Fruit fly (Drosophila melanogaster): Measurements from ENCODE around the gene raskol.

Gene raskol

dm6 chrX:17677953-17678668 is 31.8 kb upstream of the raskol start (continued):
- TF ChIP-seq ash1 (GFP tag; optimal IDR thresholded peaks at IDR 0.05), result no peak
- TF ChIP-seq Blimp-1 (GFP tag; optimal IDR thresholded peaks at IDR 0.05), result peak; percentile 19
- no peak for TF ChIP-seq peb (GFP tag; IDR thresholded peaks at IDR 0.05)
- TF ChIP-seq CHES-1-like (GFP tag; optimal IDR thresholded peaks at IDR 0.05), result no peak
- no peak for TF ChIP-seq CG8478 (optimal IDR thresholded peaks at IDR 0.05)
- TF ChIP-seq CG18262 (tag; optimal IDR thresholded peaks at IDR 0.05), result peak; percentile 22
- TF ChIP-seq ci (GFP tag; IDR thresholded peaks at IDR 0.05), result 0 out of 3 replicates have a peak, but pooled peaks have one; percentile 27
- no peak for TF ChIP-seq pnt (GFP tag; optimal IDR thresholded peaks at IDR 0.05)
- no peak for TF ChIP-seq CG10267 (tag; optimal IDR thresholded peaks at IDR 0.05)
- TF ChIP-seq Bgb (GFP tag; IDR thresholded peaks at IDR 0.05; ENCODE audit: partially characterized antibody), result no peak
- no peak for TF ChIP-seq Dp (GFP tag; optimal IDR thresholded peaks at IDR 0.05)
- TF ChIP-seq CG2202 (tag; optimal IDR thresholded peaks at IDR 0.05), result no peak
- TF ChIP-seq lilli (GFP tag; optimal IDR thresholded peaks at IDR 0.05), result no peak
- peak; percentile 2 for TF ChIP-seq CG10979 (tag; optimal IDR thresholded peaks at IDR 0.05)
- TF ChIP-seq CG3847 (GFP tag; IDR thresholded peaks at IDR 0.05), result no peak
- no peak for TF ChIP-seq lbe (GFP tag; optimal IDR thresholded peaks at IDR 0.05)
- no peak for TF ChIP-seq so (GFP tag; IDR thresholded peaks at IDR 0.05)
- TF ChIP-seq vnd (GFP tag; IDR thresholded peaks at IDR 0.05; ENCODE audit: partially characterized antibody), result no peak
- no peak for TF ChIP-seq D19A (tag; optimal IDR thresholded peaks at IDR 0.05)
- peak; percentile 1 for TF ChIP-seq Asciz (GFP tag; optimal IDR thresholded peaks at IDR 0.05)
- no peak for TF ChIP-seq Hr3 (GFP tag; optimal IDR thresholded peaks at IDR 0.05)
- TF ChIP-seq CG9932 (GFP tag; IDR thresholded peaks at IDR 0.05), result no peak
- TF ChIP-seq otp (GFP tag; IDR thresholded peaks at IDR 0.05), result no peak
- TF ChIP-seq Ravus (GFP tag; IDR thresholded peaks at IDR 0.05), result no peak
- peak; percentile 52 for TF ChIP-seq sens (GFP tag)
- TF ChIP-seq phol (tag; optimal IDR thresholded peaks at IDR 0.05), result peak; percentile 2
- peak; percentile 73 for TF ChIP-seq nom (GFP tag; optimal IDR thresholded peaks at IDR 0.05)
- no peak for TF ChIP-seq sna (GFP tag; IDR thresholded peaks at IDR 0.05; ENCODE audit: partially characterized antibody)
- no peak for TF ChIP-seq CG34224 (GFP tag; IDR thresholded peaks at IDR 0.05; ENCODE audit: partially characterized antibody)
- TF ChIP-seq slbo (GFP tag; IDR thresholded peaks at IDR 0.05), result no peak
- peak in 1 of 3 experiments; percentile 16 for TF ChIP-seq lola (GFP tag; optimal IDR thresholded peaks at IDR 0.05)
- no peak for TF ChIP-seq klu (GFP tag; IDR thresholded peaks at IDR 0.05)
- TF ChIP-seq CG14441 (GFP tag; IDR thresholded peaks at IDR 0.05), result no peak
- no peak for TF ChIP-seq mam (GFP tag; optimal IDR thresholded peaks at IDR 0.05)
- peak; percentile 4 for TF ChIP-seq Oli (tag; optimal IDR thresholded peaks at IDR 0.05)

DNA sequence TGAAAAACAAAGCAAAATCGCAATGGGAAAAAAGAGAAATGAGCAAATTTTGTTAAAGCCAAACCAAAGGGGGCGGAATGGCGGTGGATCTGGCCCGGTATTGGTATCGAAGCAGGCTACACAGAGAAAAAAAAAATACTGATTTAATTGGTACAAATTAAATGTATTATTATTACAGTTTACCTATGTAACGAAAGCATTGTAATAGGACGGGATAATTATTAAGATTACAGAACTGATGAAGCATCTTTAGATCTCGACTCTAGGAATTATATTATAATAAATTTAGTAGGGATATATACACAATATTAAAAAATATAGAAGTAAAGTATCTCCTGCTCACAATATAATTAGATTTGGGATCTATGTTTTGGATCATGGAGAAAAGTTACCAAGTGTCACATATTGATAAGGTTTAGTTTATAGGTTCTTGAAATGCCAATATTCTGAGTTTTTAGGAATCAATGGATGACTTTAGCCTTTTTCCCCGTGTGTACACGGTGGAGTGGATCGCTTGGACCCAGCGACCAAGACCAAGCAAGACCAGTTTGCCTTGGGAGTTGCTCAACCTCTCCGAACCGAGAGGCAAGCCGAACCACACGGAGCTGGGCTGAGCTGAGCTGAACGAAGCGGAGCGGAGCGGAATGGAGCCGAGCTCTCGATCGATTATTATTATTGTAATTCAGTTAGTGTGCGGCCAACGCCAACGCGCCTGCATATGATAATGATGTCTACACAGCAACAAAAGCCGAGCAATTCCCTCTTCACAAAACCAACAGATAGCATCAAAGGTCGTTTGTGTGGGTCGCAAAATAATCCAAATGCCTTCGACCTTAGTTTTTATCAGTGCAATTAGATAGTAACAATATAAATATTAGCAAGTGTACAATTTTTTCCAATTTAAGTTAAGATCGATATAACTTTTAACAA is 30.0 kb upstream of the raskol start:
- TF ChIP-seq Antp (GFP tag; optimal IDR thresholded peaks at IDR 0.05) (no peak), CG2199 (GFP tag; IDR thresholded peaks at IDR 0.05) (0 out of 3 replicates have a peak, but pooled peaks have one; percentile 31), CG6272 (GFP tag; IDR thresholded peaks at IDR 0.05) (no peak), CG3163 (GFP tag; optimal IDR thresholded peaks at IDR 0.05) (no peak), Sox100B (GFP tag; optimal IDR thresholded peaks at IDR 0.05) (peak; percentile 37), CG10543 (GFP tag; optimal IDR thresholded peaks at IDR 0.05) (no peak), PHDP (tag; optimal IDR thresholded peaks at IDR 0.05) (no peak), dmrt99B (tag; optimal IDR thresholded peaks at IDR 0.05) (peak; percentile 34), Deaf1 (tag; optimal IDR thresholded peaks at IDR 0.05) (peak; percentile 65), inv (GFP tag; IDR thresholded peaks at IDR 0.05; ENCODE audit: partially characterized antibody) (no peak), Nf-YC (tag; optimal IDR thresholded peaks at IDR 0.05) (peak; percentile 7), z (GFP tag; IDR thresholded peaks at IDR 0.05) (no peak), Fer3 (tag; optimal IDR thresholded peaks at IDR 0.05) (no peak), D (optimal IDR thresholded peaks at IDR 0.05) (no peak), D (GFP tag; optimal IDR thresholded peaks at IDR 0.05) (no peak)
